Worm (Caenorhabditis elegans) whole organism, mixed stage, embryonic: ENCODE data around the gene C27A7.5.

Experiments
- blmp-1 ChIP-seq: fragments of 150-350 bp; optimal IDR thresholded peaks from 2 replicates; lab custom pipeline; 2014; ENCODE audit warnings: missing biosample characterization, missing genetic modification characterization
- ceh-43 ChIP-seq: fragments of 200-800 bp; sonication (Bioruptor generic); optimal IDR thresholded peaks from 2 replicates; lab custom pipeline; 2018; ENCODE audit warnings: mild to moderate bottlenecking, missing genetic modification characterization, moderate library complexity, missing compliant biosample characterization
- ces-1 ChIP-seq: fragments of 150-350 bp; optimal IDR thresholded peaks from 2 replicates; lab custom pipeline; 2014; ENCODE audit warnings: missing biosample characterization, missing genetic modification reagents, missing genetic modification characterization
- elt-1 ChIP-seq: sonication (generic microtip); optimal IDR thresholded peaks from 2 replicates; lab custom pipeline; 2017; ENCODE audit warnings: missing genetic modification characterization, mild to moderate bottlenecking, missing compliant biosample characterization, antibody characterized with exemption, moderate library complexity, borderline replicate concordance; ENCODE audit not compliant: insufficient read depth
- mab-5 ChIP-seq: fragments of 150-350 bp; optimal IDR thresholded peaks from 2 replicates; lab custom pipeline; 2014; ENCODE audit warnings: missing biosample characterization, missing genetic modification characterization
- nhr-76 ChIP-seq: sonication (generic microtip); optimal IDR thresholded peaks from 2 replicates; lab custom pipeline; 2017; ENCODE audit warnings: missing biosample characterization, missing genetic modification characterization
- snpc-4 ChIP-seq: fragments of 150-350 bp; optimal IDR thresholded peaks from 2 replicates; lab custom pipeline; 2014; ENCODE audit warnings: missing biosample characterization, missing genetic modification characterization
- unc-62 ChIP-seq: fragments of 150-350 bp; optimal IDR thresholded peaks from 2 replicates; lab custom pipeline; 2014; ENCODE audit warnings: missing biosample characterization, missing genetic modification reagents, missing genetic modification characterization

DNA sequence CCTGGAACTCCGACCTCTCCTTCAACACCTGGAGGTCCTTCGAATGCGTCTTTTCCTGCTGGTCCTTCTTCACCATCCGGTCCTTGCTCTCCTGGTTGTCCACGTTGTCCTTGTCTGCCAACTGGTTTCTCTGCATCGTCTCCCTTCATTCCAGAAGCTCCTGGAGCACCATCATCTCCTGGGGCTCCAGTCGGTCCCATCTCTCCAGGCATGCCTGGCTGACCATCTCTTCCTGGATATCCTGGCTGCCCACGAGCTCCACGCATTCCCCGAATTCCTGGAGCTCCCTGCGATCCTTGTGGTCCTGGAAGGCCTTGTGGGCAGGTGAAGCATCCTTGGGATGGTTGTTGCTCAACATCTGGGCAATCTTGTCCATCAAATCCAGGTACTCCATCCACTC is 35.6 kb upstream of the C27A7.5 start:
- TF ChIP-seq nhr-76 (no peak), unc-62 (GFP tag; lab: Kevin White, UChicago) (no peak), ceh-43 (GFP tag; lab: Kevin White, UChicago) (no peak), ces-1 (GFP tag; lab: Kevin White, UChicago) (no peak), blmp-1 (no peak), mab-5 (tag; lab: Kevin White, UChicago) (no peak), snpc-4 (tag; lab: Kevin White, UChicago) (no peak), elt-1 (no peak)
